Worm (Caenorhabditis elegans) whole organism, early embryonic: Measurements from ENCODE around the gene mel-46.

ENCODE experiments used
- F13C5.2 ChIP-seq: sonication (generic microtip); optimal IDR thresholded peaks from 2 replicates; lab custom pipeline; 2017; ENCODE audit warnings: mild to moderate bottlenecking, missing genetic modification characterization, inconsistent platforms, missing compliant biosample characterization
- ets-7 ChIP-seq: sonication (generic microtip); optimal IDR thresholded peaks from 2 replicates; lab custom pipeline; 2016; ENCODE audit warnings: missing genotype, missing genetic modification characterization, missing compliant biosample characterization
- flt-1 ChIP-seq: fragments of 200-800 bp; sonication (Bioruptor generic); IDR thresholded peaks from 2 replicates; pipeline ENCODE4 v1.3.6; 2022; ENCODE audit warnings: missing genetic modification characterization, missing compliant biosample characterization

ce11 chrIV:16863431-16863895 lies at the start of gene mel-46, which contains the start of gene lsy-13:
- peak; percentile 62 for TF ChIP-seq F13C5.2
- TF ChIP-seq flt-1 (GFP tag; lab: Robert Waterston, UW), result 0 out of 2 replicates have a peak, but pooled peaks have one; percentile 52
- no peak for TF ChIP-seq ets-7
